Worm (Caenorhabditis elegans) whole organism, early embryonic: ENCODE data around the gene gnrr-6.

Experiments used
- ama-1 ChIP-seq: fragments of 150-350 bp; optimal IDR thresholded peaks from 2 replicates; lab custom pipeline; 2014
- ceh-13 ChIP-seq: fragments of 200-800 bp; sonication (Bioruptor generic); optimal IDR thresholded peaks from 2 replicates; lab custom pipeline; 2018; ENCODE audit warnings: mild to moderate bottlenecking, missing genetic modification characterization, missing compliant biosample characterization
- ets-7 ChIP-seq: sonication (generic microtip); optimal IDR thresholded peaks from 2 replicates; lab custom pipeline; 2016; ENCODE audit warnings: missing genotype, missing genetic modification characterization, missing compliant biosample characterization
- pes-1 ChIP-seq: fragments of 200-800 bp; sonication (Bioruptor generic); IDR thresholded peaks from 2 replicates; pipeline ENCODE4 v1.3.6; 2022; ENCODE audit warnings: missing genetic modification reagents, missing genetic modification characterization, missing compliant biosample characterization
- tra-4 ChIP-seq: sonication (generic microtip); optimal IDR thresholded peaks from 2 replicates; lab custom pipeline; 2017; ENCODE audit warnings: missing genetic modification characterization, missing compliant biosample characterization

- TF ChIP-seq pes-1 (GFP tag; lab: Robert Waterston, UW) (no peak), tra-4 (no peak), ama-1 (lab: Kevin White, UChicago) (no peak), ets-7 (tag; lab: Kevin White, UChicago) (no peak), ceh-13 (GFP tag; lab: Kevin White, UChicago) (no peak)
These were observed 25.1 kb downstream of the gnrr-6 start, which contains the start of gene C34F6.11 for ce11 chrX:11203773-11204172.
